Fruit fly (Drosophila melanogaster): ENCODE measurements around the gene mRpL23.

mRpL23 gene

dm6 chr3L:2371882-2372281 lies 1.6 kb downstream of the mRpL23 start, which contains the start of the genes CG1317 and CG8993 (continued):
- TF ChIP-seq Hr78 (GFP tag; optimal IDR thresholded peaks at IDR 0.05) (no peak), Gug (GFP tag; IDR thresholded peaks at IDR 0.05) (peak; percentile 36; the same call in 1 of the 4 replicates), CG12659 (GFP tag; optimal IDR thresholded peaks at IDR 0.05) (peak; percentile 69), Lhr (GFP tag; optimal IDR thresholded peaks at IDR 0.05) (peak; percentile 69), Dref (GFP tag; IDR thresholded peaks at IDR 0.05) (0 out of 2 replicates have a peak, but pooled peaks have one; percentile 2), CG6654 (GFP tag; optimal IDR thresholded peaks at IDR 0.05) (no peak), CG12104 (GFP tag; optimal IDR thresholded peaks at IDR 0.05) (no peak), H2.0 (GFP tag; IDR thresholded peaks at IDR 0.05) (no peak), CG8290 (GFP tag; optimal IDR thresholded peaks at IDR 0.05) (peak; percentile 76), CG8290 (tag; optimal IDR thresholded peaks at IDR 0.05) (no peak), MTF-1 (GFP tag; optimal IDR thresholded peaks at IDR 0.05; ENCODE audit: borderline replicate concordance) (no peak), E2f1 (GFP tag; IDR thresholded peaks at IDR 0.05) (0 out of 2 replicates have a peak, but pooled peaks have one; percentile 18), CG13894 (tag; optimal IDR thresholded peaks at IDR 0.05) (peak; percentile 24), CG7786 (GFP tag; optimal IDR thresholded peaks at IDR 0.05) (no peak), Meics (GFP tag; optimal IDR thresholded peaks at IDR 0.05) (peak; percentile 41), Dad (GFP tag; optimal IDR thresholded peaks at IDR 0.05) (no peak), Ada2b (GFP tag; IDR thresholded peaks at IDR 0.05) (peak; percentile 34; the same call in 1 of the 2 replicates), fd64A (GFP tag; optimal IDR thresholded peaks at IDR 0.05) (no peak), mam (GFP tag; optimal IDR thresholded peaks at IDR 0.05) (no peak), CG8281 (tag; optimal IDR thresholded peaks at IDR 0.05) (no peak), CG12155 (GFP tag; optimal IDR thresholded peaks at IDR 0.05) (peak; percentile 31), Lim3 (GFP tag; IDR thresholded peaks at IDR 0.05) (no peak), gcm (GFP tag; optimal IDR thresholded peaks at IDR 0.05) (no peak), knrl (GFP tag; IDR thresholded peaks at IDR 0.05; ENCODE audit: partially characterized antibody) (peak; percentile 81), Stat92E (GFP tag; optimal IDR thresholded peaks at IDR 0.05) (no peak), ham (GFP tag; IDR thresholded peaks at IDR 0.05) (no peak), Hey (tag; optimal IDR thresholded peaks at IDR 0.05) (no peak), rib (GFP tag; IDR thresholded peaks at IDR 0.05) (0 out of 2 replicates have a peak, but pooled peaks have one; percentile 36), sc (optimal IDR thresholded peaks at IDR 0.05) (no peak), sc (GFP tag; optimal IDR thresholded peaks at IDR 0.05) (no peak), lab (GFP tag; optimal IDR thresholded peaks at IDR 0.05) (peak; percentile 26), CG13123 (GFP tag; optimal IDR thresholded peaks at IDR 0.05) (no peak), CG2116 (GFP tag; optimal IDR thresholded peaks at IDR 0.05) (peak; percentile 56), Mad (GFP tag; optimal IDR thresholded peaks at IDR 0.05) (no peak), Sry-β (GFP tag; optimal IDR thresholded peaks at IDR 0.05) (peak; percentile 73), unc-4 (GFP tag; IDR thresholded peaks at IDR 0.05; ENCODE audit: partially characterized antibody) (peak; percentile 77), pb (GFP tag; optimal IDR thresholded peaks at IDR 0.05) (no peak), tx (GFP tag; optimal IDR thresholded peaks at IDR 0.05) (no peak), Atf3 (GFP tag; optimal IDR thresholded peaks at IDR 0.05) (no peak), gsb-n (tag; optimal IDR thresholded peaks at IDR 0.05) (peak; percentile 95), CG3838 (GFP tag; optimal IDR thresholded peaks at IDR 0.05) (no peak), kah (GFP tag; optimal IDR thresholded peaks at IDR 0.05) (no peak), CG34224 (GFP tag; IDR thresholded peaks at IDR 0.05; ENCODE audit: partially characterized antibody) (peak; percentile 67), CG11398 (GFP tag; optimal IDR thresholded peaks at IDR 0.05) (no peak), al (GFP tag; IDR thresholded peaks at IDR 0.05) (peak; percentile 39; the same call in 1 of the 2 replicates), ems (GFP tag; optimal IDR thresholded peaks at IDR 0.05) (no peak), tap (tag; optimal IDR thresholded peaks at IDR 0.05) (peak; percentile 20), ase (GFP tag; IDR thresholded peaks at IDR 0.05) (peak; percentile 30; the same call in 1 of the 3 replicates), CG4854 (GFP tag; optimal IDR thresholded peaks at IDR 0.05) (no peak), dan (GFP tag; IDR thresholded peaks at IDR 0.05) (no peak), disco-r (GFP tag; optimal IDR thresholded peaks at IDR 0.05) (no peak)

Data from whole organism, embryonic.